Worm (Caenorhabditis elegans): ENCODE results near the gene F49E8.7.

DNA sequence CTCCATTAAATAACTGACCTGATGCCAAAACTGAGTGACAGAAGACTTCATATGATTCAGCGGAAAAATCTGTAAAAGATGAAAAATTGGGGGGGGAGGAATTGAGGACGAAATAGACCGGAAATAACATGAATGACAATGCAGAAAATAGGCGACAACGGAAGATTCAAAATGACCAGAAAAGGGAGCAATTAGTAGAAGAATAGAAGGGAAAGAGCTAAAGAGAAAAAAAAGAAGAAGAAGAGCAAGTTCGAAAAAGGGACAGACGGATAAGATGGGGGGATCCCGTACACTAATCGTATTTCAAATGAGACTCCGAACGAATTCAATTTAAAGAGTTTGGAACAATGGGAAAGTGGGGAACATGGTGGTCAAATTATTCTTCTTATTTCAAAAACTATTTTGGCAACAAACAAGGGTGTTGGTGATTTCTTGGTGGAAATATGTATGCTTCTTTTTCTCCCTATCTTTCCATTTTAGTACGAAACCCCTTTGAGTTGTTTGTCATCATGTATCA lies 13.6 kb downstream of the F49E8.7 start, which contains the start of gene R05G6.10:
- TF ChIP-seq unc-62 (GFP tag; optimal IDR thresholded peaks at IDR 0.05): no peak
- no peak for TF ChIP-seq lin-13 (GFP tag; optimal IDR thresholded peaks at IDR 0.05)
- TF ChIP-seq sma-3 (GFP tag; optimal IDR thresholded peaks at IDR 0.05): no peak
- no peak for TF ChIP-seq ama-1 (optimal IDR thresholded peaks at IDR 0.05)
- no peak for TF ChIP-seq nhr-10 (tag; optimal IDR thresholded peaks at IDR 0.05)
- no peak for TF ChIP-seq skn-1 (tag; optimal IDR thresholded peaks at IDR 0.05)
- TF ChIP-seq ZK546.5 (tag; optimal IDR thresholded peaks at IDR 0.05): no peak
- no peak for TF ChIP-seq fos-1 (tag; optimal IDR thresholded peaks at IDR 0.05)
- TF ChIP-seq elt-1 (tag; optimal IDR thresholded peaks at IDR 0.05): no peak
- TF ChIP-seq alr-1 (tag; optimal IDR thresholded peaks at IDR 0.05): no peak
- TF ChIP-seq ceh-82 (tag; optimal IDR thresholded peaks at IDR 0.05): no peak
- no peak for TF ChIP-seq blmp-1 (tag; optimal IDR thresholded peaks at IDR 0.05; ENCODE audit: insufficient read depth)
- TF ChIP-seq nhr-6 (tag; optimal IDR thresholded peaks at IDR 0.05): no peak
- no peak for TF ChIP-seq nhr-12 (tag; optimal IDR thresholded peaks at IDR 0.05)
